Fruit fly (Drosophila melanogaster) whole organism, embryonic: ENCODE measurements around the gene Cad96Cb.

Experiments used
- ATbp ChIP-seq: fragments of 200-800 bp; sonication (Bioruptor generic); optimal IDR thresholded peaks from 2 replicates; lab custom pipeline; 2017; ENCODE audit warnings: missing biosample characterization, mild to moderate bottlenecking, missing genetic modification characterization, missing genetic modification reagents
- Atf3 ChIP-seq: fragments of 200-800 bp; sonication (Bioruptor generic); optimal IDR thresholded peaks from 3 replicates; lab custom pipeline; 2016; ENCODE audit warnings: missing biosample characterization, missing genetic modification characterization
- Awh ChIP-seq: fragments of 200-800 bp; sonication (Bioruptor generic); IDR thresholded peaks from 2 replicates; pipeline ENCODE4, ENCODE4 v1.3.6; 2022; ENCODE audit warnings: missing biosample characterization, missing genetic modification characterization
- CG1024 ChIP-seq: fragments of 200-800 bp; sonication (Bioruptor generic); IDR thresholded peaks from 2 replicates; pipeline ENCODE4 v1.3.6; 2022; ENCODE audit warnings: missing biosample characterization, missing genetic modification characterization
- CG11093 ChIP-seq: fragments of 200-800 bp; sonication (Bioruptor generic); IDR thresholded peaks from 3 replicates; pipeline ENCODE4 v1.3.6; 2022; ENCODE audit warnings: missing biosample characterization, missing genetic modification characterization
- CG11560 ChIP-seq: fragments of 200-800 bp; sonication (Bioruptor generic); IDR thresholded peaks from 3 replicates; pipeline ENCODE4 v1.3.6; 2022; ENCODE audit warnings: missing biosample characterization, missing genetic modification characterization
- CG12236 ChIP-seq: fragments of 200-800 bp; sonication (Bioruptor generic); optimal IDR thresholded peaks from 2 replicates; lab custom pipeline; 2016; ENCODE audit warnings: missing biosample characterization, missing genetic modification characterization
- CG14014 ChIP-seq: fragments of 200-800 bp; sonication (Bioruptor generic); IDR thresholded peaks from 2 replicates; pipeline ENCODE4 v1.3.6; 2022; ENCODE audit warnings: missing biosample characterization, missing genetic modification characterization
- CG15514 ChIP-seq: fragments of 200-800 bp; sonication (Bioruptor generic); optimal IDR thresholded peaks from 3 replicates; lab custom pipeline; 2017; ENCODE audit warnings: missing biosample characterization, missing genetic modification characterization, mild to moderate bottlenecking, moderate library complexity, missing genetic modification reagents
- CG2199 ChIP-seq: fragments of 200-800 bp; sonication (Bioruptor generic); IDR thresholded peaks from 3 replicates; pipeline ENCODE4 v1.3.6; 2022; ENCODE audit warnings: missing biosample characterization, missing genetic modification characterization
- CG3407 ChIP-seq: fragments of 200-800 bp; sonication (Bioruptor generic); optimal IDR thresholded peaks from 2 replicates; lab custom pipeline; 2018; ENCODE audit warnings: missing biosample characterization, mild to moderate bottlenecking, missing genetic modification characterization
- CG34376 ChIP-seq: fragments of 200-800 bp; sonication (Bioruptor generic); optimal IDR thresholded peaks from 2 replicates; lab custom pipeline; 2018; ENCODE audit warnings: missing biosample characterization, mild to moderate bottlenecking, missing genetic modification characterization
- CG34422 ChIP-seq: fragments of 200-800 bp; sonication (Bioruptor generic); IDR thresholded peaks from 3 replicates; pipeline ENCODE4 v1.3.6; 2022; ENCODE audit warnings: missing biosample characterization, missing genetic modification characterization
- CG3838 ChIP-seq: fragments of 200-800 bp; sonication (Bioruptor generic); optimal IDR thresholded peaks from 3 replicates; lab custom pipeline; 2016; ENCODE audit warnings: missing biosample characterization, missing genetic modification characterization
- CG4854 ChIP-seq: fragments of 200-800 bp; sonication (Bioruptor generic); optimal IDR thresholded peaks from 2 replicates; lab custom pipeline; 2016; ENCODE audit warnings: missing biosample characterization, missing genetic modification characterization, inconsistent platforms
- CG6791 ChIP-seq: fragments of 200-800 bp; sonication (Bioruptor generic); IDR thresholded peaks from 3 replicates; pipeline ENCODE4 v1.3.6; 2022; ENCODE audit warnings: missing biosample characterization, missing genetic modification characterization; ENCODE audit not compliant: partially characterized antibody
- Chrac-16 ChIP-seq: fragments of 200-800 bp; sonication (Bioruptor generic); optimal IDR thresholded peaks from 3 replicates; lab custom pipeline; 2016; ENCODE audit warnings: missing biosample characterization, missing genetic modification characterization
- D19A ChIP-seq: fragments of 200-800 bp; optimal IDR thresholded peaks from 3 replicates; lab custom pipeline; 2019; ENCODE audit warnings: missing biosample characterization, mild to moderate bottlenecking, missing genetic modification characterization, moderate library complexity
- Deaf1 ChIP-seq: fragments of 200-800 bp; optimal IDR thresholded peaks from 3 replicates; lab custom pipeline; 2019; ENCODE audit warnings: missing biosample characterization, mild to moderate bottlenecking, missing genetic modification characterization, moderate library complexity
- Dip2 ChIP-seq: fragments of 200-800 bp; sonication (Bioruptor generic); IDR thresholded peaks from 2 replicates; pipeline ENCODE4 v1.3.6; 2022; ENCODE audit warnings: missing biosample characterization, missing genetic modification characterization
- Hr78 ChIP-seq, 2 experiments: fragments of 200-800 bp in 1 of 2; fragments of >200 bp in 1 of 2; sonication (Bioruptor generic) in 1 of 2; optimal IDR thresholded peaks; 2 replicates each; lab custom pipeline; 2017 to 2019; ENCODE audit warnings: missing biosample characterization in 2 of 2, missing genetic modification characterization in 2 of 2, mild to moderate bottlenecking in 1 of 2, moderate library complexity in 1 of 2
- Med ChIP-seq: fragments of 200-800 bp; sonication (Bioruptor generic); peaks from one replicate; lab custom pipeline; 2016; ENCODE audit warnings: missing biosample characterization, missing genetic modification characterization, mild to moderate bottlenecking, inconsistent platforms, moderate library complexity
- Nf-YC ChIP-seq: fragments of 200-800 bp; optimal IDR thresholded peaks from 3 replicates; lab custom pipeline; 2019; ENCODE audit warnings: missing biosample characterization, mild to moderate bottlenecking, missing genetic modification characterization, moderate library complexity
- Usf ChIP-seq: fragments of 200-800 bp; sonication (Bioruptor generic); optimal IDR thresholded peaks from 2 replicates; lab custom pipeline; 2017; ENCODE audit warnings: missing genotype, missing biosample characterization, missing genetic modification characterization
- cato ChIP-seq: fragments of 200-800 bp; sonication (Bioruptor generic); optimal IDR thresholded peaks from 2 replicates; lab custom pipeline; 2016; ENCODE audit warnings: missing biosample characterization, missing genetic modification characterization, borderline replicate concordance
- chif ChIP-seq, 2 experiments: fragments of 200-800 bp; sonication (Bioruptor generic); optimal IDR thresholded peaks; 3 replicates each; lab custom pipeline; 2016; ENCODE audit warnings: missing biosample characterization in 2 of 2, missing genetic modification characterization in 2 of 2
- chinmo ChIP-seq: fragments of 200-800 bp; sonication (Bioruptor generic); IDR thresholded peaks from 4 replicates; pipeline ENCODE4 v1.3.6; 2022; ENCODE audit warnings: missing biosample characterization, missing genetic modification characterization; ENCODE audit not compliant: partially characterized antibody
- ci ChIP-seq: fragments of 200-800 bp; sonication (Bioruptor generic); IDR thresholded peaks from 3 replicates; pipeline ENCODE4 v1.3.6; 2022; ENCODE audit warnings: missing biosample characterization, missing genetic modification characterization
- cwo ChIP-seq: fragments of 200-800 bp; sonication (Bioruptor generic); optimal IDR thresholded peaks from 3 replicates; lab custom pipeline; 2017; ENCODE audit warnings: missing biosample characterization, missing genetic modification characterization, mild to moderate bottlenecking, moderate library complexity, missing genetic modification reagents
- emc ChIP-seq: fragments of 200-800 bp; sonication (Bioruptor generic); optimal IDR thresholded peaks from 2 replicates; lab custom pipeline; 2016; ENCODE audit warnings: missing biosample characterization, missing genetic modification characterization
- ems ChIP-seq: fragments of 200-800 bp; sonication (Bioruptor generic); optimal IDR thresholded peaks from 3 replicates; lab custom pipeline; 2016; ENCODE audit warnings: missing biosample characterization, missing genetic modification characterization
- eve ChIP-seq, 2 experiments: fragments of >200 bp; optimal IDR thresholded peaks; 2 replicates each; lab custom pipeline; 2017; ENCODE audit warnings: missing biosample characterization in 2 of 2, missing genetic modification characterization in 2 of 2
- exex ChIP-seq: fragments of 200-800 bp; sonication (Bioruptor generic); optimal IDR thresholded peaks from 4 replicates; lab custom pipeline; 2018; ENCODE audit warnings: missing biosample characterization, mild to moderate bottlenecking, missing genetic modification characterization, moderate library complexity
- grau ChIP-seq: fragments of 200-800 bp; optimal IDR thresholded peaks from 3 replicates; lab custom pipeline; 2019; ENCODE audit warnings: missing biosample characterization, mild to moderate bottlenecking, missing genetic modification characterization, moderate library complexity
- grn ChIP-seq: fragments of 200-800 bp; sonication (Bioruptor generic); optimal IDR thresholded peaks from 3 replicates; lab custom pipeline; 2017; ENCODE audit warnings: missing biosample characterization, missing genetic modification characterization
- gsb ChIP-seq: fragments of 200-800 bp; sonication (Bioruptor generic); IDR thresholded peaks from 2 replicates; pipeline ENCODE4 v1.3.6; 2022; ENCODE audit warnings: missing biosample characterization, missing genetic modification characterization
- h ChIP-seq: fragments of >200 bp; optimal IDR thresholded peaks from 2 replicates; lab custom pipeline; 2017
- her ChIP-seq: fragments of 200-800 bp; sonication (Bioruptor generic); optimal IDR thresholded peaks from 2 replicates; lab custom pipeline; 2016; ENCODE audit warnings: missing biosample characterization, missing genetic modification characterization
- mirr ChIP-seq: fragments of 200-800 bp; sonication (Bioruptor generic); optimal IDR thresholded peaks from 3 replicates; lab custom pipeline; 2018; ENCODE audit warnings: missing biosample characterization, mild to moderate bottlenecking, missing genetic modification characterization
- oc ChIP-seq: fragments of 200-800 bp; sonication (Bioruptor generic); optimal IDR thresholded peaks from 2 replicates; lab custom pipeline; 2018; ENCODE audit warnings: missing biosample characterization, mild to moderate bottlenecking, missing genetic modification characterization, moderate library complexity
- otp ChIP-seq: fragments of 200-800 bp; sonication (Bioruptor generic); IDR thresholded peaks from 3 replicates; pipeline ENCODE4, ENCODE4 v1.3.6; 2022; ENCODE audit warnings: missing biosample characterization, missing genetic modification characterization
- pan ChIP-seq, 4 experiments: fragments of >200 bp in 3 of 4; fragments of 200-800 bp in 1 of 4; sonication (Bioruptor generic) in 1 of 4; optimal IDR thresholded peaks in 3 of 4; IDR thresholded peaks in 1 of 4; 2 replicates each; pipeline versions ENCODE4 v1.3.6 to Lab custom; 2017 to 2022; ENCODE audit warnings: missing biosample characterization in 2 of 4, missing genetic modification characterization in 2 of 4, mixed read lengths in 1 of 4
- pros ChIP-seq: fragments of 200-800 bp; sonication (Bioruptor generic); optimal IDR thresholded peaks from 3 replicates; lab custom pipeline; 2019; ENCODE audit warnings: missing biosample characterization, mild to moderate bottlenecking, missing genetic modification characterization, moderate library complexity
- pzg ChIP-seq: fragments of 200-800 bp; sonication (Bioruptor generic); optimal IDR thresholded peaks from 3 replicates; lab custom pipeline; 2018; ENCODE audit warnings: missing biosample characterization, mild to moderate bottlenecking, missing genetic modification characterization, moderate library complexity
- seq ChIP-seq: fragments of 200-800 bp; sonication (Bioruptor generic); IDR thresholded peaks from 2 replicates; pipeline ENCODE4 v1.3.6; 2022; ENCODE audit warnings: missing biosample characterization, missing genetic modification characterization
- stc ChIP-seq: fragments of 200-800 bp; sonication (Bioruptor generic); IDR thresholded peaks from 2 replicates; pipeline ENCODE4 v1.3.6; 2022; ENCODE audit warnings: missing biosample characterization, missing genetic modification characterization
- sug ChIP-seq: fragments of 200-800 bp; optimal IDR thresholded peaks from 2 replicates; lab custom pipeline; 2019; ENCODE audit warnings: missing biosample characterization, mild to moderate bottlenecking, missing genetic modification characterization, moderate library complexity
- tgo ChIP-seq: fragments of 200-800 bp; sonication (Bioruptor generic); IDR thresholded peaks from 3 replicates; pipeline ENCODE4 v1.3.6; 2022; ENCODE audit warnings: missing biosample characterization, missing genetic modification characterization
- twi ChIP-seq: fragments of 200-800 bp; optimal IDR thresholded peaks from 2 replicates; lab custom pipeline; 2019; ENCODE audit warnings: missing biosample characterization, mild to moderate bottlenecking, missing genetic modification characterization, moderate library complexity
- wor ChIP-seq: fragments of 200-800 bp; sonication (Bioruptor generic); IDR thresholded peaks from 2 replicates; pipeline ENCODE4 v1.3.6; 2022; ENCODE audit warnings: missing biosample characterization, missing genetic modification characterization
- z ChIP-seq: fragments of 200-800 bp; sonication (Bioruptor generic); IDR thresholded peaks from 3 replicates; pipeline ENCODE4 v1.3.6; 2022; ENCODE audit warnings: missing biosample characterization, missing genetic modification characterization

Gene Cad96Cb

dm6 chr3R:25215123-25215522 lies 17.0 kb downstream of the Cad96Cb start, which contains the start of gene Saysd1 (continued):
- peak; percentile 43 for TF ChIP-seq pzg
- TF ChIP-seq CG3838 = no peak
- TF ChIP-seq D19A (tag; lab: Kevin White, UChicago) = no peak
- TF ChIP-seq CG11093 (GFP tag; lab: Robert Waterston, UW) = no peak
- TF ChIP-seq grau = peak; percentile 71
- no peak for TF ChIP-seq h (lab: Kevin White, UChicago)
- peak; percentile 43; the same call in 1 of the 2 replicates for TF ChIP-seq stc
- TF ChIP-seq ems (GFP tag; lab: Kevin White, UChicago) = no peak
- peak; percentile 21; the same call in 2 of the 3 replicates for TF ChIP-seq tgo
- TF ChIP-seq cwo = no peak
- peak; percentile 14 for TF ChIP-seq CG4854

dm6 chr3R:25209207-25209606 lies 22.9 kb downstream of the Cad96Cb start:
- TF ChIP-seq chif (GFP tag; optimal IDR thresholded peaks at IDR 0.05; lab: Kevin White, UChicago) = no peak
- TF ChIP-seq z (GFP tag; lab: Robert Waterston, UW) = peak; percentile 91
- TF ChIP-seq twi (tag; lab: Kevin White, UChicago) = no peak
- TF ChIP-seq Dip2 = no peak
- TF ChIP-seq Chrac-16 (GFP tag; lab: Kevin White, UChicago) = no peak
- no peak for TF ChIP-seq CG3407 (GFP tag; lab: Kevin White, UChicago)
- TF ChIP-seq cato = no peak
- TF ChIP-seq CG12236 (GFP tag; lab: Kevin White, UChicago) = no peak
- peak; percentile 56 for TF ChIP-seq grn (GFP tag; lab: Kevin White, UChicago)
- TF ChIP-seq CG34422 = no peak
- peak; percentile 24 for TF ChIP-seq mirr (GFP tag; lab: Kevin White, UChicago)
- peak in 1 of 2 experiments; percentile 80 for TF ChIP-seq Hr78 (GFP tag; optimal IDR thresholded peaks at IDR 0.05; lab: Kevin White, UChicago)
- no peak for TF ChIP-seq wor (GFP tag; lab: Robert Waterston, UW)
- no peak for TF ChIP-seq CG11560 (tag; lab: Robert Waterston, UW)
- TF ChIP-seq eve (GFP tag; optimal IDR thresholded peaks at IDR 0.05; lab: Kevin White, UChicago) = peak in 1 of 2 experiments; percentile 43
- no peak for TF ChIP-seq gsb
- peak; percentile 31 for TF ChIP-seq sug
- no peak for TF ChIP-seq Usf (GFP tag; lab: Kevin White, UChicago)
- no peak for TF ChIP-seq her (GFP tag; lab: Kevin White, UChicago)
- peak; percentile 14 for TF ChIP-seq exex (tag; lab: Kevin White, UChicago)
- TF ChIP-seq CG34376 = peak; percentile 18
- no peak for TF ChIP-seq emc (GFP tag; lab: Kevin White, UChicago)
- 0 out of 4 replicates have a peak, but pooled peaks have one; percentile 42 for TF ChIP-seq chinmo (GFP tag; lab: Robert Waterston, UW)
- peak; percentile 81 for TF ChIP-seq Deaf1 (tag; lab: Kevin White, UChicago)
- no peak for TF ChIP-seq oc (tag; lab: Kevin White, UChicago)
- peak; percentile 6 for TF ChIP-seq CG15514

- TF ChIP-seq Awh (peak; percentile 62), Med (GFP tag; lab: Kevin White, UChicago) (peak; percentile 66), Nf-YC (no peak), pan (optimal IDR thresholded peaks at IDR 0.05; lab: Kevin White, UChicago) (no peak), pan (GFP tag; optimal IDR thresholded peaks at IDR 0.05 in 1 of 2, IDR thresholded peaks at IDR 0.05 in 1 of 2) (peak in 1 of 2 experiments; percentile 30), ci (peak; percentile 66), CG2199 (peak; percentile 65; the same call in 2 of the 3 replicates), pzg (no peak), CG6791 (GFP tag; lab: Robert Waterston, UW) (0 out of 3 replicates have a peak, but pooled peaks have one; percentile 8), Atf3 (GFP tag; lab: Kevin White, UChicago) (no peak), pros (GFP tag; lab: Kevin White, UChicago) (peak; percentile 29), otp (GFP tag; lab: Robert Waterston, UW) (0 out of 3 replicates have a peak, but pooled peaks have one; percentile 9), CG14014 (GFP tag; lab: Robert Waterston, UW) (0 out of 2 replicates have a peak, but pooled peaks have one; percentile 12), ATbp (GFP tag; lab: Kevin White, UChicago) (peak; percentile 4), seq (GFP tag; lab: Robert Waterston, UW) (0 out of 2 replicates have a peak, but pooled peaks have one; percentile 26), CG1024 (GFP tag; lab: Robert Waterston, UW) (0 out of 2 replicates have a peak, but pooled peaks have one; percentile 26)
These were observed 23.4 kb downstream of the Cad96Cb start for dm6 chr3R:25208767-25209075.
